Worm (Caenorhabditis elegans) whole organism, young adult: ENCODE results near the gene plpp-1.3.
A peak's percentile ranks its signal among the peaks of the same experiment; 100 is the strongest.

Experiments
- B0019.2 ChIP-seq: fragments of 200-800 bp; sonication (Bioruptor generic); conservative IDR thresholded peaks from 2 replicates; pipeline ENCODE4 v1.3.6; 2022; ENCODE audit warnings: missing genetic modification reagents, missing genetic modification characterization, missing compliant biosample characterization
- C17E4.6 ChIP-seq: fragments of 200-800 bp; sonication (Bioruptor generic); IDR thresholded peaks from 2 replicates; pipeline ENCODE4 v1.3.6; 2022; ENCODE audit warnings: missing genetic modification reagents, missing genetic modification characterization, missing compliant biosample characterization
- F39B2.1 ChIP-seq: fragments of 200-800 bp; sonication (Bioruptor generic); IDR thresholded peaks from 2 replicates; pipeline ENCODE4 v1.3.6; 2022; ENCODE audit warnings: missing genetic modification reagents, missing genetic modification characterization, missing compliant biosample characterization
- F49E8.2 ChIP-seq: sonication (generic microtip); optimal IDR thresholded peaks from 3 replicates; lab custom pipeline; 2017; ENCODE audit warnings: missing genetic modification characterization, mild to moderate bottlenecking, missing compliant biosample characterization, antibody characterized with exemption, moderate library complexity; ENCODE audit not compliant: insufficient read depth
- T07F8.4 ChIP-seq: sonication (generic microtip); optimal IDR thresholded peaks from 2 replicates; lab custom pipeline; 2016; ENCODE audit warnings: mild to moderate bottlenecking, missing genetic modification characterization, moderate library complexity, missing compliant biosample characterization
- Y67H2A.10 ChIP-seq: fragments of 200-800 bp; sonication (Bioruptor generic); conservative IDR thresholded peaks from 2 replicates; pipeline ENCODE4 v1.3.6; 2022; ENCODE audit warnings: missing genetic modification reagents, missing genetic modification characterization, missing compliant biosample characterization
- akir-1 ChIP-seq: fragments of 200-800 bp; sonication (Bioruptor generic); optimal IDR thresholded peaks from 2 replicates; lab custom pipeline; 2018; ENCODE audit warnings: mild to moderate bottlenecking, missing genetic modification characterization, moderate library complexity, missing compliant biosample characterization
- ama-1 ChIP-seq, 3 experiments: fragments of 150-350 bp in 1 of 3; sonication (generic microtip) in 2 of 3; optimal IDR thresholded peaks; 2 replicates each; lab custom pipeline; 2014 to 2018; ENCODE audit warnings: missing biosample characterization in 2 of 3, missing genetic modification characterization in 2 of 3, missing genetic modification reagents in 2 of 3
- aptf-3 ChIP-seq: fragments of 200-800 bp; sonication (Bioruptor generic); IDR thresholded peaks from 2 replicates; pipeline ENCODE4 v1.3.6; 2022; ENCODE audit warnings: missing genetic modification characterization, missing compliant biosample characterization
- athp-1 ChIP-seq: sonication (generic microtip); optimal IDR thresholded peaks from 2 replicates; lab custom pipeline; 2017; ENCODE audit warnings: mild to moderate bottlenecking, missing genetic modification characterization, missing compliant biosample characterization
- cebp-1 ChIP-seq, 2 experiments: fragments of 200-800 bp in 1 of 2; sonication (Bioruptor generic) in 1 of 2; sonication (generic microtip) in 1 of 2; IDR thresholded peaks in 1 of 2; optimal IDR thresholded peaks in 1 of 2; 2 replicates each; pipeline versions ENCODE4 v1.3.6 to Lab custom; 2017 to 2022; ENCODE audit warnings: missing compliant biosample characterization in 2 of 2, missing genetic modification characterization in 2 of 2, mild to moderate bottlenecking in 1 of 2, missing genetic modification reagents in 1 of 2, moderate library complexity in 1 of 2
- cebp-2 ChIP-seq: fragments of 200-800 bp; sonication (Bioruptor generic); IDR thresholded peaks from 2 replicates; pipeline ENCODE4 v1.3.6; 2022; ENCODE audit warnings: missing genetic modification characterization, missing compliant biosample characterization
- chd-7 ChIP-seq: sonication (generic microtip); optimal IDR thresholded peaks from 2 replicates; lab custom pipeline; 2016; ENCODE audit warnings: mild to moderate bottlenecking, missing genetic modification characterization, moderate library complexity, missing compliant biosample characterization
- dox-1 ChIP-seq: fragments of 200-800 bp; sonication (Bioruptor generic); IDR thresholded peaks from 2 replicates; pipeline ENCODE4 v1.3.6; 2022; ENCODE audit warnings: missing genetic modification reagents, missing genetic modification characterization, missing compliant biosample characterization
- egl-18 ChIP-seq: fragments of 200-800 bp; sonication (Bioruptor generic); IDR thresholded peaks from 2 replicates; pipeline ENCODE4 v1.3.6; 2022; ENCODE audit warnings: missing genetic modification reagents, missing genetic modification characterization, missing compliant biosample characterization
- egrh-3 ChIP-seq: fragments of 200-800 bp; sonication (Bioruptor generic); IDR thresholded peaks from 2 replicates; pipeline ENCODE4 v1.3.6; 2022; ENCODE audit warnings: missing genetic modification reagents, missing genetic modification characterization, missing compliant biosample characterization
- ets-4 ChIP-seq: fragments of 200-800 bp; sonication (Bioruptor generic); optimal IDR thresholded peaks from 2 replicates; lab custom pipeline; 2018; ENCODE audit warnings: mild to moderate bottlenecking, missing genetic modification characterization, missing compliant biosample characterization
- hlh-26 ChIP-seq: fragments of 200-800 bp; sonication (Bioruptor generic); conservative IDR thresholded peaks from 2 replicates; pipeline ENCODE4 v1.3.6; 2022; ENCODE audit warnings: missing genetic modification reagents, missing genetic modification characterization, missing compliant biosample characterization
- hmg-20 ChIP-seq: fragments of 200-800 bp; sonication (Bioruptor generic); IDR thresholded peaks from 2 replicates; pipeline ENCODE4 v1.3.6; 2022; ENCODE audit warnings: missing genetic modification reagents, missing genetic modification characterization, missing compliant biosample characterization
- hsf-1 ChIP-seq: fragments of 200-800 bp; sonication (Bioruptor generic); IDR thresholded peaks from 2 replicates; pipeline ENCODE4 v1.3.6; 2022; ENCODE audit warnings: missing genetic modification reagents, missing genetic modification characterization, missing compliant biosample characterization
- let-607 ChIP-seq, 2 experiments: fragments of 200-800 bp in 1 of 2; sonication (Bioruptor generic) in 1 of 2; sonication (generic microtip) in 1 of 2; optimal IDR thresholded peaks; 2 replicates each; lab custom pipeline; 2016 to 2018; ENCODE audit warnings: mild to moderate bottlenecking in 2 of 2, missing compliant biosample characterization in 2 of 2, missing genetic modification characterization in 2 of 2, moderate library complexity in 2 of 2, missing genotype in 1 of 2
- lin-40 ChIP-seq: sonication (generic microtip); optimal IDR thresholded peaks from 2 replicates; lab custom pipeline; 2016; ENCODE audit warnings: missing genetic modification characterization, mild to moderate bottlenecking, missing compliant biosample characterization, missing genotype, missing genetic modification reagents
- mes-4 ChIP-seq: sonication (generic microtip); optimal IDR thresholded peaks from 2 replicates; lab custom pipeline; 2016; ENCODE audit warnings: missing genotype, missing genetic modification characterization, missing compliant biosample characterization
- nhr-80 ChIP-seq: sonication (generic microtip); optimal IDR thresholded peaks from 2 replicates; lab custom pipeline; 2016; ENCODE audit warnings: missing genetic modification characterization, missing compliant biosample characterization
- somi-1 ChIP-seq: fragments of 200-800 bp; sonication (Bioruptor generic); optimal IDR thresholded peaks from 2 replicates; lab custom pipeline; 2018; ENCODE audit warnings: mild to moderate bottlenecking, missing genetic modification characterization, missing compliant biosample characterization
- tbx-9 ChIP-seq: sonication (generic microtip); optimal IDR thresholded peaks from 2 replicates; lab custom pipeline; 2016; ENCODE audit warnings: borderline replicate concordance, missing genetic modification characterization, inconsistent platforms, missing compliant biosample characterization
- tlf-1 ChIP-seq: fragments of 200-800 bp; sonication (Bioruptor generic); optimal IDR thresholded peaks from 2 replicates; lab custom pipeline; 2018; ENCODE audit warnings: mild to moderate bottlenecking, missing genetic modification characterization, missing compliant biosample characterization
- unc-130 ChIP-seq: sonication (generic microtip); optimal IDR thresholded peaks from 2 replicates; lab custom pipeline; 2016; ENCODE audit warnings: missing genetic modification reagents, missing genetic modification characterization, missing compliant biosample characterization
- unc-62 ChIP-seq: fragments of 150-350 bp; optimal IDR thresholded peaks from 2 replicates; lab custom pipeline; 2014; ENCODE audit warnings: missing biosample characterization, missing genetic modification reagents, missing genetic modification characterization
- xnd-1 ChIP-seq: sonication (generic microtip); optimal IDR thresholded peaks from 2 replicates; lab custom pipeline; 2016; ENCODE audit warnings: missing genotype, missing genetic modification reagents, missing genetic modification characterization, missing compliant biosample characterization
- ztf-26 ChIP-seq: sonication (generic microtip); optimal IDR thresholded peaks from 2 replicates; lab custom pipeline; 2017; ENCODE audit warnings: missing genetic modification characterization, missing compliant biosample characterization

Gene plpp-1.3

ce11 chrX:10689729-10690128 lies 5.4 kb upstream of the plpp-1.3 start:
- no peak for TF ChIP-seq F39B2.1 (GFP tag; lab: Robert Waterston, UW)
- TF ChIP-seq somi-1 = peak; percentile 27
- TF ChIP-seq lin-40 (tag; lab: Kevin White, UChicago) = peak; percentile 62
- TF ChIP-seq ztf-26 = peak; percentile 15

- TF ChIP-seq dox-1 (0 out of 2 replicates have a peak, but pooled peaks have one; percentile 29), mes-4 (tag; lab: Kevin White, UChicago) (no peak)
Observed at ce11 chrX:10691232-10691631, 3.9 kb upstream of the plpp-1.3 start.

ce11 chrX:10691643-10692042 lies 3.5 kb upstream of the plpp-1.3 start, which contains the start of gene yap-1:
Gene yap-1 (plus strand): TSS chrX:10691943.
- TF ChIP-seq hlh-26 (GFP tag; lab: Robert Waterston, UW) = no peak
- TF ChIP-seq ets-4 (GFP tag; lab: Kevin White, UChicago) = no peak
- TF ChIP-seq akir-1 (GFP tag; lab: Kevin White, UChicago) = no peak
- no peak for TF ChIP-seq egrh-3
- no peak for TF ChIP-seq athp-1
- no peak for TF ChIP-seq tbx-9 (tag; lab: Kevin White, UChicago)
- no peak for TF ChIP-seq tlf-1
- TF ChIP-seq C17E4.6 (GFP tag; lab: Robert Waterston, UW) = no peak
- TF ChIP-seq egl-18 (GFP tag; lab: Robert Waterston, UW) = no peak

- TF ChIP-seq unc-130 (GFP tag; lab: Kevin White, UChicago) (no peak), cebp-1 (GFP tag; IDR thresholded peaks at IDR 0.05; lab: Robert Waterston, UW) (no peak), cebp-1 (tag; optimal IDR thresholded peaks at IDR 0.05; lab: Kevin White, UChicago) (peak; percentile 72)
Observed at ce11 chrX:10692057-10692456, 3.1 kb upstream of the plpp-1.3 start.

ce11 chrX:10694248-10694647 lies 864 bp upstream of the plpp-1.3 start:
- TF ChIP-seq B0019.2 (GFP tag; lab: Robert Waterston, UW) (no peak), cebp-1 (GFP tag; IDR thresholded peaks at IDR 0.05; lab: Robert Waterston, UW) (no peak), cebp-1 (tag; optimal IDR thresholded peaks at IDR 0.05; lab: Kevin White, UChicago) (peak; percentile 11), nhr-80 (tag; lab: Kevin White, UChicago) (peak; percentile 46), hmg-20 (GFP tag; lab: Robert Waterston, UW) (no peak), chd-7 (no peak), aptf-3 (GFP tag; lab: Robert Waterston, UW) (no peak), ama-1 (optimal IDR thresholded peaks at IDR 0.05; lab: Kevin White, UChicago) (no peak), ama-1 (GFP tag; optimal IDR thresholded peaks at IDR 0.05; lab: Kevin White, UChicago) (no peak), xnd-1 (tag; lab: Kevin White, UChicago) (no peak), T07F8.4 (tag; lab: Kevin White, UChicago) (no peak), cebp-2 (GFP tag; lab: Robert Waterston, UW) (no peak)

ce11 chrX:10704329-10704728 lies 9.2 kb downstream of the plpp-1.3 start:
- TF ChIP-seq F49E8.2 = no peak
- no peak for TF ChIP-seq Y67H2A.10
- TF ChIP-seq let-607 (tag; optimal IDR thresholded peaks at IDR 0.05; lab: Kevin White, UChicago) = no peak
- no peak for TF ChIP-seq unc-130 (GFP tag; lab: Kevin White, UChicago)
- no peak for TF ChIP-seq hsf-1 (GFP tag; lab: Robert Waterston, UW)
- TF ChIP-seq unc-62 (GFP tag; lab: Kevin White, UChicago) = no peak
- no peak for TF ChIP-seq hmg-20 (GFP tag; lab: Robert Waterston, UW)
